Worm (Caenorhabditis elegans) whole organism, late embryonic: Measurements from ENCODE around the gene str-229.

Experiments used
- C08G9.2 ChIP-seq: sonication (generic microtip); optimal IDR thresholded peaks from 2 replicates; lab custom pipeline; 2016; ENCODE audit warnings: mild to moderate bottlenecking, missing genetic modification characterization, moderate library complexity, missing compliant biosample characterization
- F13H6.1 ChIP-seq: sonication (generic microtip); optimal IDR thresholded peaks from 2 replicates; lab custom pipeline; 2016; ENCODE audit warnings: missing genetic modification characterization, missing compliant biosample characterization
- K02D7.2 ChIP-seq: sonication (generic microtip); optimal IDR thresholded peaks from 2 replicates; lab custom pipeline; 2017; ENCODE audit warnings: mild to moderate bottlenecking, missing genetic modification characterization, missing compliant biosample characterization
- K09A11.1 ChIP-seq: sonication (generic microtip); optimal IDR thresholded peaks from 2 replicates; lab custom pipeline; 2017; ENCODE audit warnings: antibody characterized with exemption, mild to moderate bottlenecking, missing genetic modification characterization, missing compliant biosample characterization; ENCODE audit not compliant: insufficient read depth
- T23F11.4 ChIP-seq: fragments of 200-800 bp; sonication (Bioruptor generic); optimal IDR thresholded peaks from 2 replicates; lab custom pipeline; 2018; ENCODE audit warnings: mild to moderate bottlenecking, missing genetic modification characterization, missing compliant biosample characterization
- ahr-1 ChIP-seq: sonication (generic microtip); optimal IDR thresholded peaks from 2 replicates; lab custom pipeline; 2016; ENCODE audit warnings: missing genetic modification characterization, missing compliant biosample characterization
- ceh-14 ChIP-seq: sonication (generic microtip); optimal IDR thresholded peaks from 2 replicates; lab custom pipeline; 2016; ENCODE audit warnings: missing genotype, missing genetic modification characterization, missing compliant biosample characterization
- ceh-19 ChIP-seq: fragments of 200-800 bp; sonication (Bioruptor generic); optimal IDR thresholded peaks from 2 replicates; lab custom pipeline; 2018; ENCODE audit warnings: mild to moderate bottlenecking, missing genetic modification characterization, missing compliant biosample characterization
- ceh-2 ChIP-seq: sonication (generic microtip); optimal IDR thresholded peaks from 2 replicates; lab custom pipeline; 2016; ENCODE audit warnings: missing genotype, missing genetic modification characterization, missing compliant biosample characterization
- ceh-22 ChIP-seq: sonication (generic microtip); optimal IDR thresholded peaks from 2 replicates; lab custom pipeline; 2017; ENCODE audit warnings: missing biosample characterization, missing genetic modification characterization
- ceh-24 ChIP-seq: sonication (generic microtip); optimal IDR thresholded peaks from 2 replicates; lab custom pipeline; 2016; ENCODE audit warnings: mild to moderate bottlenecking, missing genetic modification characterization, missing compliant biosample characterization
- ceh-30 ChIP-seq: fragments of 150-350 bp; optimal IDR thresholded peaks from 2 replicates; lab custom pipeline; 2014; ENCODE audit warnings: missing biosample characterization, missing genetic modification characterization
- ceh-31 ChIP-seq: sonication (generic microtip); optimal IDR thresholded peaks from 2 replicates; lab custom pipeline; 2016; ENCODE audit warnings: missing genetic modification characterization, missing compliant biosample characterization
- ceh-34 ChIP-seq: sonication (generic microtip); optimal IDR thresholded peaks from 2 replicates; lab custom pipeline; 2016; ENCODE audit warnings: mild to moderate bottlenecking, missing genetic modification characterization, missing compliant biosample characterization
- ceh-45 ChIP-seq: fragments of 200-800 bp; sonication (Bioruptor generic); IDR thresholded peaks from 2 replicates; pipeline ENCODE4 v1.3.6; 2022; ENCODE audit warnings: missing genetic modification reagents, missing genetic modification characterization, missing compliant biosample characterization
- ceh-6 ChIP-seq: fragments of 200-800 bp; sonication (Bioruptor generic); optimal IDR thresholded peaks from 2 replicates; lab custom pipeline; 2018; ENCODE audit warnings: mild to moderate bottlenecking, missing genetic modification characterization, missing compliant biosample characterization
- che-1 ChIP-seq: sonication (generic microtip); optimal IDR thresholded peaks from 2 replicates; lab custom pipeline; 2016; ENCODE audit warnings: mild to moderate bottlenecking, missing genetic modification characterization, missing compliant biosample characterization
- dmd-4 ChIP-seq: sonication (generic microtip); optimal IDR thresholded peaks from 2 replicates; lab custom pipeline; 2016; ENCODE audit warnings: borderline replicate concordance, missing genetic modification characterization, missing compliant biosample characterization
- elt-2 ChIP-seq: sonication (generic microtip); optimal IDR thresholded peaks from 2 replicates; lab custom pipeline; 2016; ENCODE audit warnings: missing genetic modification reagents, missing genetic modification characterization, missing compliant biosample characterization
- elt-4 ChIP-seq: sonication (generic microtip); optimal IDR thresholded peaks from 2 replicates; lab custom pipeline; 2016; ENCODE audit warnings: missing genetic modification characterization, missing compliant biosample characterization
- ets-4 ChIP-seq: sonication (generic microtip); optimal IDR thresholded peaks from 2 replicates; lab custom pipeline; 2016; ENCODE audit warnings: missing genetic modification characterization, missing compliant biosample characterization
- eyg-1 ChIP-seq: sonication (generic microtip); optimal IDR thresholded peaks from 2 replicates; lab custom pipeline; 2016; ENCODE audit warnings: missing genotype, missing genetic modification characterization, missing compliant biosample characterization
- fkh-10 ChIP-seq: fragments of 150-350 bp; optimal IDR thresholded peaks from 2 replicates; lab custom pipeline; 2014; ENCODE audit warnings: missing biosample characterization, missing genetic modification reagents, missing genetic modification characterization
- fkh-6 ChIP-seq: sonication (generic microtip); optimal IDR thresholded peaks from 2 replicates; lab custom pipeline; 2016; ENCODE audit warnings: missing genetic modification characterization, missing compliant biosample characterization
- hlh-13 ChIP-seq: fragments of 200-800 bp; sonication (Bioruptor generic); optimal IDR thresholded peaks from 2 replicates; lab custom pipeline; 2018; ENCODE audit warnings: mild to moderate bottlenecking, missing genetic modification characterization, missing compliant biosample characterization
- hlh-30 ChIP-seq: sonication (generic microtip); optimal IDR thresholded peaks from 2 replicates; lab custom pipeline; 2017; ENCODE audit warnings: antibody characterized with exemption, missing genetic modification characterization, missing compliant biosample characterization; ENCODE audit not compliant: insufficient read depth
- hlh-6 ChIP-seq: sonication (generic microtip); optimal IDR thresholded peaks from 2 replicates; lab custom pipeline; 2016; ENCODE audit warnings: missing genotype, missing genetic modification characterization, missing compliant biosample characterization
- hlh-8 ChIP-seq: sonication (generic microtip); optimal IDR thresholded peaks from 2 replicates; lab custom pipeline; 2016; ENCODE audit warnings: missing genotype, missing genetic modification characterization, missing compliant biosample characterization
- lin-11 ChIP-seq: fragments of 200-800 bp; sonication (Bioruptor generic); optimal IDR thresholded peaks from 2 replicates; lab custom pipeline; 2018; ENCODE audit warnings: mild to moderate bottlenecking, missing genetic modification characterization, missing compliant biosample characterization
- madf-2 ChIP-seq: sonication (generic microtip); optimal IDR thresholded peaks from 2 replicates; lab custom pipeline; 2017; ENCODE audit warnings: missing genetic modification characterization, missing compliant biosample characterization
- mec-3 ChIP-seq: sonication (generic microtip); optimal IDR thresholded peaks from 2 replicates; lab custom pipeline; 2016; ENCODE audit warnings: borderline replicate concordance, missing genetic modification characterization, missing compliant biosample characterization
- nhr-11 ChIP-seq: fragments of 150-350 bp; optimal IDR thresholded peaks from 2 replicates; lab custom pipeline; 2014; ENCODE audit warnings: missing biosample characterization, missing genetic modification characterization
- npax-4 ChIP-seq: sonication (generic microtip); optimal IDR thresholded peaks from 2 replicates; lab custom pipeline; 2016; ENCODE audit warnings: missing genetic modification characterization, missing compliant biosample characterization
- odd-2 ChIP-seq: sonication (generic microtip); optimal IDR thresholded peaks from 2 replicates; lab custom pipeline; 2017; ENCODE audit warnings: antibody characterized with exemption, mild to moderate bottlenecking, missing genetic modification characterization, missing compliant biosample characterization
- pag-3 ChIP-seq: sonication (generic microtip); optimal IDR thresholded peaks from 2 replicates; lab custom pipeline; 2016; ENCODE audit warnings: missing compliant biosample characterization, missing genetic modification characterization, borderline replicate concordance
- pat-9 ChIP-seq: fragments of 200-800 bp; sonication (Bioruptor generic); optimal IDR thresholded peaks from 2 replicates; lab custom pipeline; 2018; ENCODE audit warnings: mild to moderate bottlenecking, missing genetic modification characterization, moderate library complexity, missing compliant biosample characterization
- pha-2 ChIP-seq: sonication (generic microtip); optimal IDR thresholded peaks from 2 replicates; lab custom pipeline; 2017; ENCODE audit warnings: mild to moderate bottlenecking, missing genetic modification characterization, missing compliant biosample characterization
- rnt-1 ChIP-seq: sonication (generic microtip); optimal IDR thresholded peaks from 2 replicates; lab custom pipeline; 2016; ENCODE audit warnings: missing genetic modification characterization, missing compliant biosample characterization
- sdc-2 ChIP-seq: sonication (generic microtip); optimal IDR thresholded peaks from 2 replicates; lab custom pipeline; 2016; ENCODE audit warnings: missing genotype, missing genetic modification characterization, missing compliant biosample characterization
- ttx-3 ChIP-seq: sonication (generic microtip); optimal IDR thresholded peaks from 2 replicates; lab custom pipeline; 2016; ENCODE audit warnings: missing genetic modification reagents, missing genetic modification characterization, missing compliant biosample characterization
- unc-3 ChIP-seq, 2 experiments: fragments of 200-800 bp in 1 of 2; sonication (Bioruptor generic) in 1 of 2; sonication (generic microtip) in 1 of 2; conservative IDR thresholded peaks in 1 of 2; optimal IDR thresholded peaks in 1 of 2; 2 replicates each; pipeline versions ENCODE4 v1.3.6 to Lab custom; 2016 to 2022; ENCODE audit warnings: missing compliant biosample characterization in 2 of 2, missing genetic modification characterization in 2 of 2, missing genetic modification reagents in 1 of 2
- unc-55 ChIP-seq: sonication (generic microtip); optimal IDR thresholded peaks from 2 replicates; lab custom pipeline; 2017; ENCODE audit warnings: missing biosample characterization, missing genetic modification reagents, missing genetic modification characterization
- unc-86 ChIP-seq: sonication (generic microtip); optimal IDR thresholded peaks from 2 replicates; lab custom pipeline; 2016; ENCODE audit warnings: missing genetic modification characterization, missing compliant biosample characterization
- zip-5 ChIP-seq: sonication (generic microtip); optimal IDR thresholded peaks from 2 replicates; lab custom pipeline; 2016; ENCODE audit warnings: missing genetic modification characterization, missing compliant biosample characterization
- ztf-16 ChIP-seq: sonication (generic microtip); optimal IDR thresholded peaks from 2 replicates; lab custom pipeline; 2017; ENCODE audit warnings: missing genetic modification characterization, missing compliant biosample characterization

The str-229 gene

ce11 chrV:3922547-3922946 lies 20.2 kb upstream of the str-229 start:
- no peak for TF ChIP-seq ceh-6 (GFP tag; lab: Kevin White, UChicago)
- no peak for TF ChIP-seq ttx-3 (tag; lab: Kevin White, UChicago)
- no peak for TF ChIP-seq C08G9.2
- TF ChIP-seq ceh-31, result no peak
- TF ChIP-seq odd-2, result no peak
- TF ChIP-seq T23F11.4 (GFP tag; lab: Kevin White, UChicago), result no peak
- no peak for TF ChIP-seq pag-3 (tag; lab: Kevin White, UChicago)
- no peak for TF ChIP-seq ceh-19 (GFP tag; lab: Kevin White, UChicago)
- TF ChIP-seq madf-2 (tag; lab: Kevin White, UChicago), result no peak
- no peak for TF ChIP-seq hlh-6 (tag; lab: Kevin White, UChicago)
- no peak for TF ChIP-seq che-1

ce11 chrV:3921635-3922034 lies 19.3 kb upstream of the str-229 start, which contains the start of gene srx-65:
TSS of gene srx-65 (plus strand) at chrV:3921935.
- no peak for TF ChIP-seq fkh-10
- no peak for TF ChIP-seq sdc-2 (tag; lab: Kevin White, UChicago)
- no peak for TF ChIP-seq rnt-1 (tag; lab: Kevin White, UChicago)
- no peak for TF ChIP-seq hlh-13
- TF ChIP-seq ceh-2, result no peak
- TF ChIP-seq lin-11, result no peak
- no peak for TF ChIP-seq ceh-34
- no peak for TF ChIP-seq ztf-16 (tag; lab: Kevin White, UChicago)
- TF ChIP-seq F13H6.1, result no peak
- TF ChIP-seq K09A11.1, result no peak
- no peak for TF ChIP-seq elt-2 (tag; lab: Kevin White, UChicago)
- TF ChIP-seq ets-4, result no peak
- no peak for TF ChIP-seq mec-3 (tag; lab: Kevin White, UChicago)
- no peak for TF ChIP-seq npax-4 (tag; lab: Kevin White, UChicago)
- no peak for TF ChIP-seq K02D7.2
- TF ChIP-seq ceh-22 (tag; lab: Kevin White, UChicago), result no peak
- TF ChIP-seq pat-9 (tag; lab: Kevin White, UChicago), result no peak
- no peak for TF ChIP-seq ttx-3 (tag; lab: Kevin White, UChicago)

- TF ChIP-seq eyg-1 (tag; lab: Kevin White, UChicago) (no peak), hlh-8 (tag; lab: Kevin White, UChicago) (no peak), ceh-14 (tag; lab: Kevin White, UChicago) (no peak), T23F11.4 (GFP tag; lab: Kevin White, UChicago) (no peak), hlh-6 (tag; lab: Kevin White, UChicago) (no peak), ahr-1 (tag; lab: Kevin White, UChicago) (no peak), ceh-24 (tag; lab: Kevin White, UChicago) (no peak), nhr-11 (no peak), C08G9.2 (no peak)
Measured at ce11 chrV:3919289-3919688, 16.9 kb upstream of the str-229 start, which contains the start of gene srx-66. TSS of gene srx-66 (plus strand) at chrV:3919589.

DNA sequence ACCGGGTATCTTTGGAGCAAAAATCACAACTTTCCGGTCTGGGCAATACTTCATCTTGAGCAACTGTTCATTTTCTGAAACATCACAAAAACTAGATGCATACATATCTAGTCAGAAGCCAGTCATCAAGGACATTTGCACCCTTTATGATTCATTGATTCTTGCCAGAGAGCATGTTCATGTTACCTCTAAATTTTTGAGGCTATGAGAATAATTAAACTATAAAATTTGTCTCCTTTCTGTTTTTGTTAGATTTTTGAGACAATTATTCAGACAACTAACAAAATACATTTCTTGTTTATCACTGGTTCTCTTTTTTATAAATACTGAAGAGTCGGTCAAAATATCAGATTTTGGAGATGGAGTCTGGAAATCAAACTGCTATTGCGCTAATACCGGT lies 14.1 kb upstream of the str-229 start, which contains the start of gene srx-67:
srx-67 (plus strand) TSS at position 301 of the 400 bp plus-strand sequence.
- TF ChIP-seq unc-86 (tag; lab: Kevin White, UChicago) (no peak), ceh-30 (no peak), lin-11 (no peak), ceh-45 (GFP tag; lab: Robert Waterston, UW) (no peak), hlh-6 (tag; lab: Kevin White, UChicago) (no peak), unc-55 (no peak), eyg-1 (tag; lab: Kevin White, UChicago) (no peak), ceh-34 (no peak), hlh-30 (tag; lab: Kevin White, UChicago) (no peak), hlh-8 (tag; lab: Kevin White, UChicago) (no peak), elt-4 (tag; lab: Kevin White, UChicago) (no peak), fkh-6 (no peak), ceh-14 (tag; lab: Kevin White, UChicago) (no peak), pha-2 (tag; lab: Kevin White, UChicago) (no peak), zip-5 (tag; lab: Kevin White, UChicago) (no peak), dmd-4 (no peak), nhr-11 (no peak), unc-3 (GFP tag; conservative IDR thresholded peaks at IDR 0.05; lab: Robert Waterston, UW) (no peak), unc-3 (tag; optimal IDR thresholded peaks at IDR 0.05; lab: Kevin White, UChicago) (no peak)
